Worm (Caenorhabditis elegans) whole organism, L2 larva: Measurements from ENCODE around the gene M03B6.1.
A peak's percentile ranks its signal among the peaks of the same experiment; 100 is the strongest.

Experiments used
- C34F6.9 ChIP-seq: fragments of 150-350 bp; optimal IDR thresholded peaks from 2 replicates; lab custom pipeline; 2014; ENCODE audit warnings: missing biosample characterization, missing genetic modification characterization
- F13H6.1 ChIP-seq: sonication (generic microtip); optimal IDR thresholded peaks from 2 replicates; lab custom pipeline; 2016; ENCODE audit warnings: missing genetic modification characterization, missing compliant biosample characterization
- R02D3.7 ChIP-seq: fragments of 150-350 bp; optimal IDR thresholded peaks from 2 replicates; lab custom pipeline; 2014; ENCODE audit warnings: missing biosample characterization, missing genetic modification characterization
- Y55F3AM.14 ChIP-seq: fragments of 200-800 bp; sonication (Bioruptor generic); optimal IDR thresholded peaks from 2 replicates; lab custom pipeline; 2018; ENCODE audit warnings: mild to moderate bottlenecking, missing genetic modification characterization, missing compliant biosample characterization
- ZK546.5 ChIP-seq: sonication (generic microtip); optimal IDR thresholded peaks from 2 replicates; lab custom pipeline; 2017; ENCODE audit warnings: missing biosample characterization, missing genetic modification characterization
- alr-1 ChIP-seq: fragments of 150-350 bp; optimal IDR thresholded peaks from 2 replicates; lab custom pipeline; 2014; ENCODE audit warnings: missing biosample characterization, missing genetic modification characterization
- aly-2 ChIP-seq: fragments of 150-350 bp; optimal IDR thresholded peaks from 2 replicates; lab custom pipeline; 2014; ENCODE audit warnings: missing biosample characterization, missing genetic modification characterization
- ama-1 ChIP-seq: fragments of 150-350 bp; optimal IDR thresholded peaks from 2 replicates; lab custom pipeline; 2018; ENCODE audit warnings: inconsistent platforms
- blmp-1 ChIP-seq: sonication (generic microtip); optimal IDR thresholded peaks from 2 replicates; lab custom pipeline; 2017; ENCODE audit warnings: missing genetic modification characterization, mild to moderate bottlenecking, missing compliant biosample characterization, antibody characterized with exemption, moderate library complexity; ENCODE audit not compliant: insufficient read depth
- ceh-16 ChIP-seq: fragments of 150-350 bp; optimal IDR thresholded peaks from 2 replicates; lab custom pipeline; 2014; ENCODE audit warnings: missing biosample characterization, missing genetic modification characterization
- ceh-82 ChIP-seq: fragments of 150-350 bp; optimal IDR thresholded peaks from 2 replicates; lab custom pipeline; 2014; ENCODE audit warnings: missing biosample characterization, missing genetic modification characterization
- crh-2 ChIP-seq: sonication (generic microtip); optimal IDR thresholded peaks from 2 replicates; lab custom pipeline; 2017; ENCODE audit warnings: missing biosample characterization, missing genetic modification characterization
- dmd-4 ChIP-seq: sonication (generic microtip); optimal IDR thresholded peaks from 2 replicates; lab custom pipeline; 2017; ENCODE audit warnings: missing biosample characterization, missing genetic modification characterization
- elt-1 ChIP-seq: fragments of 150-350 bp; optimal IDR thresholded peaks from 2 replicates; lab custom pipeline; 2014; ENCODE audit warnings: missing biosample characterization, missing genetic modification characterization
- fos-1 ChIP-seq: fragments of 150-350 bp; optimal IDR thresholded peaks from 2 replicates; lab custom pipeline; 2014; ENCODE audit warnings: missing biosample characterization, missing genetic modification characterization
- gmeb-1 ChIP-seq: fragments of 150-350 bp; optimal IDR thresholded peaks from 2 replicates; lab custom pipeline; 2014; ENCODE audit warnings: missing biosample characterization, missing genetic modification characterization
- lin-11 ChIP-seq: fragments of 150-350 bp; sonication (generic microtip); optimal IDR thresholded peaks from 2 replicates; lab custom pipeline; 2014; ENCODE audit warnings: missing biosample characterization, missing genetic modification characterization, inconsistent platforms, mixed read lengths
- lin-13 ChIP-seq: fragments of 150-350 bp; optimal IDR thresholded peaks from 2 replicates; lab custom pipeline; 2014; ENCODE audit warnings: missing biosample characterization, missing genetic modification reagents, missing genetic modification characterization
- lin-39 ChIP-seq: fragments of 150-350 bp; optimal IDR thresholded peaks from 2 replicates; lab custom pipeline; 2014; ENCODE audit warnings: missing biosample characterization, missing genetic modification reagents, missing genetic modification characterization
- lsy-2 ChIP-seq, 2 experiments: fragments of 150-350 bp in 1 of 2; sonication (generic microtip) in 1 of 2; optimal IDR thresholded peaks; 2 replicates each; lab custom pipeline; 2014 to 2017; ENCODE audit warnings: missing biosample characterization in 2 of 2, missing genetic modification characterization in 2 of 2
- mab-5 ChIP-seq: fragments of 150-350 bp; optimal IDR thresholded peaks from 2 replicates; lab custom pipeline; 2014; ENCODE audit warnings: missing biosample characterization, missing genetic modification characterization
- mdl-1 ChIP-seq, 2 experiments: fragments of 150-350 bp in 1 of 2; sonication (generic microtip) in 1 of 2; optimal IDR thresholded peaks; 2 replicates each; lab custom pipeline; 2017; ENCODE audit warnings: missing biosample characterization in 2 of 2, missing genetic modification characterization in 2 of 2
- nhr-10 ChIP-seq: sonication (generic microtip); optimal IDR thresholded peaks from 2 replicates; lab custom pipeline; 2017; ENCODE audit warnings: missing biosample characterization, missing genetic modification characterization
- nhr-11 ChIP-seq: fragments of 150-350 bp; optimal IDR thresholded peaks from 2 replicates; lab custom pipeline; 2014; ENCODE audit warnings: missing biosample characterization, missing genetic modification characterization
- nhr-12 ChIP-seq: fragments of 150-350 bp; optimal IDR thresholded peaks from 2 replicates; lab custom pipeline; 2014; ENCODE audit warnings: missing biosample characterization, missing genetic modification characterization
- nhr-129 ChIP-seq: fragments of 150-350 bp; optimal IDR thresholded peaks from 2 replicates; lab custom pipeline; 2014; ENCODE audit warnings: missing biosample characterization, missing genetic modification characterization
- nhr-21 ChIP-seq: fragments of 150-350 bp; optimal IDR thresholded peaks from 2 replicates; lab custom pipeline; 2014; ENCODE audit warnings: missing biosample characterization, missing genetic modification characterization
- nhr-237 ChIP-seq: fragments of 150-350 bp; optimal IDR thresholded peaks from 2 replicates; lab custom pipeline; 2014; ENCODE audit warnings: missing biosample characterization, missing genetic modification characterization
- nhr-6 ChIP-seq: fragments of 150-350 bp; optimal IDR thresholded peaks from 2 replicates; lab custom pipeline; 2014; ENCODE audit warnings: missing biosample characterization, missing genetic modification characterization
- nhr-77 ChIP-seq: fragments of 150-350 bp; optimal IDR thresholded peaks from 2 replicates; lab custom pipeline; 2014; ENCODE audit warnings: missing biosample characterization, missing genetic modification characterization
- peb-1 ChIP-seq: fragments of 150-350 bp; optimal IDR thresholded peaks from 2 replicates; lab custom pipeline; 2014; ENCODE audit warnings: missing biosample characterization, missing genetic modification characterization
- skn-1 ChIP-seq: sonication (generic microtip); optimal IDR thresholded peaks from 2 replicates; lab custom pipeline; 2017; ENCODE audit warnings: missing biosample characterization, missing genetic modification characterization
- sma-3 ChIP-seq: sonication (generic microtip); optimal IDR thresholded peaks from 2 replicates; lab custom pipeline; 2016; ENCODE audit warnings: missing genetic modification reagents, missing genetic modification characterization, missing compliant biosample characterization
- sma-9 ChIP-seq, 2 experiments: fragments of 150-350 bp in 1 of 2; sonication (generic microtip) in 1 of 2; optimal IDR thresholded peaks; 2 replicates each; lab custom pipeline; 2014 to 2016; ENCODE audit warnings: missing genetic modification characterization in 2 of 2, mild to moderate bottlenecking in 1 of 2, missing biosample characterization in 1 of 2, missing compliant biosample characterization in 1 of 2, missing genetic modification reagents in 1 of 2, moderate library complexity in 1 of 2
- unc-39 ChIP-seq: fragments of 150-350 bp; optimal IDR thresholded peaks from 2 replicates; lab custom pipeline; 2014; ENCODE audit warnings: missing biosample characterization, missing genetic modification characterization
- unc-55 ChIP-seq: fragments of 150-350 bp; sonication (generic microtip); optimal IDR thresholded peaks from 3 replicates; lab custom pipeline; 2014; ENCODE audit warnings: missing biosample characterization, missing genetic modification reagents, missing genetic modification characterization
- zag-1 ChIP-seq: fragments of 150-350 bp; optimal IDR thresholded peaks from 2 replicates; lab custom pipeline; 2014; ENCODE audit warnings: missing biosample characterization, missing genetic modification characterization
- ztf-1 ChIP-seq: fragments of 200-800 bp; sonication (Bioruptor generic); conservative IDR thresholded peaks from 2 replicates; pipeline ENCODE4 v1.3.6; 2022; ENCODE audit warnings: missing genetic modification characterization, missing compliant biosample characterization
- ztf-11 ChIP-seq: sonication (generic microtip); optimal IDR thresholded peaks from 2 replicates; lab custom pipeline; 2017; ENCODE audit warnings: missing biosample characterization, missing genetic modification characterization
- ztf-4 ChIP-seq: fragments of 150-350 bp; optimal IDR thresholded peaks from 2 replicates; lab custom pipeline; 2014; ENCODE audit warnings: missing biosample characterization, missing genetic modification characterization

M03B6.1 gene

DNA sequence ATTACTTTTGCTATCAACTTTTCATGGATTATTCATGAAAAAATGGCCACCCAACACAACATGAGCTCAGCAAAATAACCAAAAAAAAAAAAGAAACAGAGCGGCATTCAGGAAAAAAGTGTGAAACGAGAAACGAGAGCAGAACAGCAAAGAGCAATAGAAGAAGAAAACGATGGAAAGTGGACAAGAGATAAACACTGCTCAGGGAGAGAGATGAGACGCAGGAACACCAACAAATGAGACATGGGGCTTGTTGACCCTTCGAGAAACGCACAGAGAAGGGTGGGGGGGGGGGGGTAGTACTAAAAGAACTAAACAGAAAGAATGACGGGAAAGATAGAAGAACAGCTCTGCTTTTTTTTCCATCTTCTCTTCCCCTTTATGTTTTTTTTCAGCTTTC is 29.5 kb upstream of the M03B6.1 start:
- TF ChIP-seq lsy-2 (tag; optimal IDR thresholded peaks at IDR 0.05; lab: Kevin White, UChicago): peak in 1 of 2 experiments; percentile 24
- TF ChIP-seq nhr-77 (tag; lab: Kevin White, UChicago): no peak
- TF ChIP-seq ama-1 (lab: Kevin White, UChicago): no peak
- TF ChIP-seq aly-2: no peak
- TF ChIP-seq ZK546.5 (tag; lab: Kevin White, UChicago): no peak
- TF ChIP-seq nhr-129 (tag; lab: Kevin White, UChicago): no peak
- TF ChIP-seq nhr-237: no peak
- TF ChIP-seq sma-3 (GFP tag; lab: Kevin White, UChicago): no peak
- TF ChIP-seq lin-11 (tag; lab: Kevin White, UChicago): no peak
- no peak for TF ChIP-seq ceh-16 (tag; lab: Kevin White, UChicago)
- TF ChIP-seq mab-5 (tag; lab: Kevin White, UChicago): no peak
- TF ChIP-seq nhr-21: no peak
- no peak for TF ChIP-seq peb-1 (tag; lab: Kevin White, UChicago)
- no peak for TF ChIP-seq skn-1 (tag; lab: Kevin White, UChicago)
- TF ChIP-seq unc-39: no peak
- TF ChIP-seq lin-39: no peak
- TF ChIP-seq zag-1 (tag; lab: Kevin White, UChicago): peak; percentile 21
- TF ChIP-seq F13H6.1 (tag; lab: Kevin White, UChicago): no peak
- no peak for TF ChIP-seq alr-1 (tag; lab: Kevin White, UChicago)
- TF ChIP-seq nhr-10 (tag; lab: Kevin White, UChicago): no peak
- TF ChIP-seq R02D3.7 (tag; lab: Kevin White, UChicago): no peak
- TF ChIP-seq sma-9 (GFP tag; optimal IDR thresholded peaks at IDR 0.05; lab: Kevin White, UChicago): peak; percentile 23
- TF ChIP-seq sma-9 (tag; optimal IDR thresholded peaks at IDR 0.05; lab: Kevin White, UChicago): no peak
- peak; percentile 11 for TF ChIP-seq unc-55
- no peak for TF ChIP-seq dmd-4 (tag; lab: Kevin White, UChicago)
- no peak for TF ChIP-seq crh-2 (tag; lab: Kevin White, UChicago)
- TF ChIP-seq mdl-1 (tag; optimal IDR thresholded peaks at IDR 0.05; lab: Kevin White, UChicago): no peak
- no peak for TF ChIP-seq blmp-1 (tag; lab: Kevin White, UChicago)
- no peak for TF ChIP-seq nhr-6 (tag; lab: Kevin White, UChicago)
- TF ChIP-seq C34F6.9 (tag; lab: Kevin White, UChicago): peak; percentile 28
- no peak for TF ChIP-seq ztf-4 (tag; lab: Kevin White, UChicago)
- no peak for TF ChIP-seq lin-13 (GFP tag; lab: Kevin White, UChicago)
- TF ChIP-seq ceh-82: no peak
- TF ChIP-seq ztf-11 (tag; lab: Kevin White, UChicago): no peak
- TF ChIP-seq ztf-1 (GFP tag; lab: Robert Waterston, UW): no peak
- TF ChIP-seq Y55F3AM.14 (GFP tag; lab: Kevin White, UChicago): no peak
- TF ChIP-seq elt-1: no peak

DNA sequence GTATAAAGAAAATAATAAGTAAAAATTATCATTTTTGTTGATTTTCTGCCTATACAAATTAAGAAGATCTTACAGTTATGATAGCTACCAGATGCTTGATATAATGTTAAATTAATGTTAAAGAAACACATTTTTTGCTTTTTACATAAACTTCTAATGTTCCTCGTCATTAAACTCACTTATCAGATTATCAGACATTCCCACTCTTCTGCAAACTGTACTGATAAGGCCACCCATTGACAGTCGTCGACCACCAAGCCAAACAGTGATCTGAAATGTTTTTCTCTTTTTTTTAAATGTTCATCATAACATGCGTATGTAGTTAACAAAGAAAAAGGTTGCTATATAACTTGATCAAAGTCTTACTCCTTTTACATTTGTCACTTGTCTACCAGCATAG is 22.6 kb upstream of the M03B6.1 start:
- TF ChIP-seq nhr-10 (tag; lab: Kevin White, UChicago) (no peak), fos-1 (peak; percentile 41)

DNA sequence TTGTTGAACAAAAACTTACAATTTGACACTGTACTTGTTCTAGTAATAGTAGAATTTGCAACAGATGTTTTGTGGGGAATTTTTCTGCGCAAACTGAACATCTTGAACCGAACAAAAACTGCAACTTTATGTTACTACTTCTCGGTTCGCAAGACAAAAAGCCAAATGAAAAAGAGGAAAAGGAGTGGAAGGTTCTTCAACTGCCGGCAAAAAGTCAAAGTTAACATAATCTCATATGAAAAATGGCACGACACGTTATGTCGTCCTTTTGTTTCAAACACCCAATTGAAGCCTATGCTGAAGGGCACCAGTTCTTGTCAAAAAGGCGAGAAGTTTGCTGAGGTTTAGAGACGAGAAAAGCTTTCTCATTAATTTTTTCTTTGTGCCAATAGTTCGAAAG is 17.9 kb upstream of the M03B6.1 start, which contains the start of gene twk-23:
Gene twk-23, minus strand, starts transcription at position 101 of the 400 bp plus-strand sequence.
- TF ChIP-seq C34F6.9 (tag; lab: Kevin White, UChicago) (no peak), ZK546.5 (tag; lab: Kevin White, UChicago) (no peak), skn-1 (tag; lab: Kevin White, UChicago) (no peak), unc-55 (no peak), nhr-11 (no peak), gmeb-1 (tag; lab: Kevin White, UChicago) (no peak), ztf-11 (tag; lab: Kevin White, UChicago) (no peak), nhr-12 (tag; lab: Kevin White, UChicago) (no peak), alr-1 (tag; lab: Kevin White, UChicago) (no peak)
